Worm (Caenorhabditis elegans) whole organism, midembryonic: ENCODE data around the gene ZK809.5.

ENCODE experiments used
- T22C8.4 ChIP-seq: fragments of 200-800 bp; sonication (Bioruptor generic); IDR thresholded peaks from 2 replicates; pipeline ENCODE4 v1.3.6; 2022; ENCODE audit warnings: missing genetic modification characterization, missing compliant biosample characterization
- cog-1 ChIP-seq: sonication (generic microtip); optimal IDR thresholded peaks from 2 replicates; lab custom pipeline; 2016; ENCODE audit warnings: missing genetic modification characterization, missing compliant biosample characterization
- flt-1 ChIP-seq: fragments of 200-800 bp; sonication (Bioruptor generic); IDR thresholded peaks from 2 replicates; pipeline ENCODE4 v1.3.6; 2022; ENCODE audit warnings: missing genetic modification characterization, missing compliant biosample characterization
- klf-2 ChIP-seq: fragments of 200-800 bp; sonication (Bioruptor generic); conservative IDR thresholded peaks from 2 replicates; pipeline ENCODE4 v1.3.6; 2022; ENCODE audit warnings: missing genetic modification reagents, missing genetic modification characterization, missing compliant biosample characterization
- med-1 ChIP-seq: sonication (generic microtip); optimal IDR thresholded peaks from 2 replicates; lab custom pipeline; 2017; ENCODE audit warnings: missing genetic modification characterization, mild to moderate bottlenecking, missing compliant biosample characterization, antibody characterized with exemption, missing genetic modification reagents; ENCODE audit not compliant: insufficient read depth
- ref-1 ChIP-seq: fragments of 200-800 bp; sonication (Bioruptor generic); conservative IDR thresholded peaks from 2 replicates; pipeline ENCODE4 v1.3.6; 2022; ENCODE audit warnings: missing genetic modification reagents, missing genetic modification characterization, missing compliant biosample characterization
- tab-1 ChIP-seq: fragments of 200-800 bp; sonication (Bioruptor generic); IDR thresholded peaks from 2 replicates; pipeline ENCODE4 v1.3.6; 2022; ENCODE audit warnings: missing genetic modification characterization, missing compliant biosample characterization
- ztf-23 ChIP-seq: fragments of 200-800 bp; sonication (Bioruptor generic); IDR thresholded peaks from 2 replicates; pipeline ENCODE4 v1.3.6; 2022; ENCODE audit warnings: missing genetic modification reagents, missing genetic modification characterization, missing compliant biosample characterization
- ztf-29 ChIP-seq: fragments of 200-800 bp; sonication (Bioruptor generic); IDR thresholded peaks from 2 replicates; pipeline ENCODE4 v1.3.6; 2022; ENCODE audit warnings: missing genetic modification reagents, missing genetic modification characterization, missing compliant biosample characterization

ZK809.5 gene

DNA sequence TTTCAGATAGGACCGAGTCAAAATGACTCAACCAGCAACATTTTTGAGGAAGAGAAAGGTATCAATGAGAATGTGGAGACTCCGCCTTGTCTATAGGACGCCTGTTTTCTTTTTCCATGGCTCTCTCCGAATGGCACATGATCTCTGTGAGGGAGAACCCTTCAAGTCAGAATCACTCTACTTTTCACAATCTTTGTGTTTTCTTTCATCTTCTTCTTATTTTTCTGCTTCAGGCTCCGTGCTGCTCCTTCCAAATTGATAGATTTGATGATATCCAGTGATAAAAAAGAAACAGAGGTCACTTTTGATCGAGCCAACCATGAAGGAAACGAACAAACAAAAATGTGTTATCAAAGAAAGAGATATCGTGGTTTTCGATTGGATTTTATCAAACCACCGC, 7.5 kb upstream of the ZK809.5 start, which contains the start of gene ZK809.8:
Gene ZK809.8 (minus strand): TSS at position 34 of the 400 bp plus-strand sequence.
- TF ChIP-seq flt-1 (GFP tag; lab: Robert Waterston, UW) (no peak), med-1 (no peak), cog-1 (no peak), ztf-29 (no peak), klf-2 (GFP tag; lab: Robert Waterston, UW) (no peak), ztf-23 (no peak), ref-1 (no peak)

- TF ChIP-seq flt-1 (GFP tag; lab: Robert Waterston, UW) (no peak), cog-1 (no peak), ref-1 (no peak), T22C8.4 (GFP tag; lab: Robert Waterston, UW) (no peak), med-1 (no peak), klf-2 (GFP tag; lab: Robert Waterston, UW) (no peak), tab-1 (no peak), ztf-23 (no peak), ztf-29 (no peak)
These were observed 6.2 kb upstream of the ZK809.5 start for ce11 chrIV:11650344-11650743.

DNA sequence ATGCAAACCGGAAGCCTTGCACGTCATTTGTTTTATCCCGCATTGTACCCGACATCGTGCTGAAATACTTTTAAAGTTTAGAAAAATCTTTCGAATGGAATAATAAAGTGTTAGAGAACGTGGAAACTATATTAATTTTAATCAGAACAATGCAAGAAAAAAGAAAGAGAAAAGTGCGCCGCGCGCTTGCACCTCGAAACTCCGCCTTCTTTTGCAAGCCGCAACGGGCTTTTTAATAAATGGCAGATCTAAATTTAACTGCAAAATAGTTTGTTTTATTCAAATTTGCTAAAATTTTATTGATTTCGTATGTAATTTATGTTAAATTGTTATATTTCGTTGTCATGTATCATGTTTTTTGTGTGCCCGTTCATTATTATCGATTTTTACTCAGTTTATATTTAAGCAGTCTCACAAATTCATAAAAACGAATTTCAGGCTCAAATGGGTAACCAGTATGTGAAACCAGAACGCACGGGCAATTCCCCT, 4.5 kb upstream of the ZK809.5 start, which contains the start of the genes acl-3 and ndub-6:
Gene acl-3 (minus strand): TSS at position 59 of the 489 bp plus-strand sequence.
Gene ndub-6 (plus strand): TSS at position 439 of the 489 bp plus-strand sequence.
- TF ChIP-seq ztf-29 (peak; percentile 59; the same call in 1 of the 2 replicates), flt-1 (GFP tag; lab: Robert Waterston, UW) (no peak)

DNA sequence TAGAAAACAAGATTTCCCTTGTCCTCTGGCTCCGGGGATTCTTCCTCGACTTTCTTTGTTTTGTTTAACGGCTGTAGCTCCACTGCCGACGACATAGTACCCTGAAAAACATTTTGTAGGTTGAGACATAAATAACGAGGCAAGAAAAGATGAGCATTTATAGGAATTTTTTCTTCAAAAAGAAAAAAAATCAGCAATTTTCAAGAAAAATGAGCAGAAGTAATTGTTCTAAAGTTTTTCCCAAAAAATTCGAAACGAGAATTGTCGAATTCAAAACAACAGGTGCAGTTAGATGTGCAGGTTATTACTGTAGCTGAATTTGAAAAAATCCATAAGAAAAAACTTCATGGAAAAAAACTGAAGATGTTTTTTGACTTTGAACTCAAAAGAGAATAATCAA, 1.2 kb upstream of the ZK809.5 start, which contains the start of gene ent-1:
Gene ent-1 (minus strand): TSS at position 101 of the 400 bp plus-strand sequence.
- TF ChIP-seq ztf-29 (no peak), T22C8.4 (GFP tag; lab: Robert Waterston, UW) (no peak), flt-1 (GFP tag; lab: Robert Waterston, UW) (no peak), ztf-23 (no peak), med-1 (no peak), klf-2 (GFP tag; lab: Robert Waterston, UW) (no peak), tab-1 (no peak), cog-1 (no peak), ref-1 (no peak)

- no peak for TF ChIP-seq ref-1
- no peak for TF ChIP-seq T22C8.4 (GFP tag; lab: Robert Waterston, UW)
- no peak for TF ChIP-seq ztf-23
- no peak for TF ChIP-seq klf-2 (GFP tag; lab: Robert Waterston, UW)
- no peak for TF ChIP-seq tab-1
- TF ChIP-seq med-1 = no peak
- no peak for TF ChIP-seq cog-1
- TF ChIP-seq ztf-29 = no peak
- no peak for TF ChIP-seq flt-1 (GFP tag; lab: Robert Waterston, UW)
These were observed 3.3 kb downstream of the ZK809.5 start, which contains the start of gene ZK792.1 for ce11 chrIV:11659794-11660312. ZK792.1 (plus strand) TSS chrIV:11659844.

- no peak for TF ChIP-seq med-1
- TF ChIP-seq cog-1 = no peak
- no peak for TF ChIP-seq klf-2 (GFP tag; lab: Robert Waterston, UW)
- TF ChIP-seq tab-1 = no peak
- no peak for TF ChIP-seq ztf-23
- TF ChIP-seq ref-1 = no peak
- TF ChIP-seq flt-1 (GFP tag; lab: Robert Waterston, UW) = no peak
- TF ChIP-seq T22C8.4 (GFP tag; lab: Robert Waterston, UW) = no peak
- no peak for TF ChIP-seq ztf-29
These were observed 8.5 kb downstream of the ZK809.5 start, which contains the start of gene ZK809.9 for ce11 chrIV:11665010-11665409. ZK809.9 (plus strand) TSS chrIV:11665310.

DNA sequence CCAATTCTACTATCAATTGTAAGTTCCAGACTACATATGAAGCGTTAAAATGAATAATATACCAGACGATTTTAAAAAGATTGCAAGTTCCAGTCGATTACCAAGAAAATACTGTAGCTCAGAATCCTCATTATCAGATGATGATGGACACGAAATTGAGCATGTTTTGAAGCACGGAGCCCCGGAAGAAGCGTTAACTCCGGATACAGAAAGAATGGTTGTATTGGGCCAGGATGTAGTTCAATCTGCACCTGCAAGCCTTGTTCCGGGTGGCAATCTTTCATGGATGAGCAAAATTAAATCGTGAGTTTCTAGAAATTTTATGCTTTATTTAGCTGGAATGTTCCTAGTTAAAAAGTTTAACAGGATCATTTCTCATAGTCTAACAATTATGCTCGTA, 11.5 kb downstream of the ZK809.5 start, which contains the start of gene atg-4.2:
Gene atg-4.2 (plus strand): TSS at position 24 of the 400 bp plus-strand sequence.
- no peak for TF ChIP-seq flt-1 (GFP tag; lab: Robert Waterston, UW)
- TF ChIP-seq ztf-29 = no peak
- no peak for TF ChIP-seq klf-2 (GFP tag; lab: Robert Waterston, UW)
- no peak for TF ChIP-seq T22C8.4 (GFP tag; lab: Robert Waterston, UW)
- TF ChIP-seq tab-1 = no peak

DNA sequence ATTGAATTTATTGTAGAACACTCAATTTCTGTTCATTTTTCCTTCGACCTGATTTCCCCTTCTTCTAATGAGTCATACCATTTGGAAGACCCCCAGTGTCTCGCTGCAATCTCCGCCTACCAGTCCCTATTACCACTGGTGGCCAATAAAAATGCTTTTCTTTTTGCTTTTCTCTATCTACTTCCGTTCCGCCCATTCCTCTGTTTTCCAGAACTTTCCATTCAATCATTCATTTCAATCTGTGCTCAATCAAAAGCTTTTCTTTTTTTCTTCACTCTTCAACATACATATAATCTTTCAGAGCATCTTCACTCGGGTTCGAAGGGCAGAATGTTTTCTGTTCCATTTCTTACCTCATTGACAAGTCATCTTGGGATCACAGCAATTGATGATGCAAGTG, 17.0 kb downstream of the ZK809.5 start, which contains the start of gene inx-8:
Gene inx-8 (plus strand): TSS at position 301 of the 400 bp plus-strand sequence.
- TF ChIP-seq ztf-29 = no peak
- no peak for TF ChIP-seq med-1
- TF ChIP-seq T22C8.4 (GFP tag; lab: Robert Waterston, UW) = no peak
- TF ChIP-seq ref-1 = no peak
- no peak for TF ChIP-seq tab-1
- no peak for TF ChIP-seq cog-1
- no peak for TF ChIP-seq ztf-23
- TF ChIP-seq flt-1 (GFP tag; lab: Robert Waterston, UW) = no peak
- no peak for TF ChIP-seq klf-2 (GFP tag; lab: Robert Waterston, UW)

DNA sequence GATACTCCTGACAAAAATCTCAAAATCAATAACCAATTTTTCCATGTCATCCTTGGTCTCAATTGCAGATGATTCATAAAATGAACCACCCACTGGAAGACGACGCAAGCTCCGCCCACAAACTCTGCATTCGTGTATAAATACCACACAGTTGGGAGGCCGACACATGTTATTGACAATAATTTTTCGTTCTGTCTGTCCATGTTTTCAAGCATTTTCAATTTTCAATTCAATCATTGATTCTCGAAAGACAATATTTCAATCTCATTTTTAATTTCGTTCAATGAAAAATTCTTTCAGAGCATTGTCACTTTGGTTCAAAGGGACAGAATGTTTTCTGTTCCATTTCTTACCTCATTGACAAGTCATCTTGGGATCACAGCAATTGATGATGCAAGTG, 19.5 kb downstream of the ZK809.5 start, which contains the start of gene inx-9:
Gene inx-9 (plus strand): TSS at position 301 of the 400 bp plus-strand sequence.
- no peak for TF ChIP-seq ztf-29
- TF ChIP-seq klf-2 (GFP tag; lab: Robert Waterston, UW) = no peak
- TF ChIP-seq ztf-23 = no peak
- TF ChIP-seq tab-1 = no peak
- no peak for TF ChIP-seq T22C8.4 (GFP tag; lab: Robert Waterston, UW)
- TF ChIP-seq cog-1 = no peak
- TF ChIP-seq med-1 = no peak
- no peak for TF ChIP-seq flt-1 (GFP tag; lab: Robert Waterston, UW)
- TF ChIP-seq ref-1 = no peak

DNA sequence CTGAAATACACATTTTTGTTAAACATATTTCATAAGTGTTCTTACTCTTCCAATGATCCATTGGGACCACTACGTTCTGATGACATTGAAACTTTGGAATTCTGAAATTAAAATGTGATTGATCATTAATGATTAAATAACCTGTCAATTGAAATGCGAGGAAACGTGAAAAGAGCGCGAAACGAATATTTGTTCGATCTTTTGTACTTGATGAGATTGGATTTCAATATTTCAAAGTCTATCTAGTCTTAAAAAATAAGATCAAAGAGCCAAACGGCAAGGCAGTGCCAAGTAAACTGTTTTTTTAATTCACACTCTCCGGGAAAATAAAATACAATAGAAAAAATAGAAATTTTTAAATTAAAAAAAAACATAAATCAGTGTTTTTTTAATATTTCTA, 25.4 kb downstream of the ZK809.5 start, which contains the start of gene ZK792.4:
Gene ZK792.4 (minus strand): TSS at position 101 of the 400 bp plus-strand sequence.
- TF ChIP-seq tab-1 (no peak), cog-1 (no peak), ztf-23 (no peak), T22C8.4 (GFP tag; lab: Robert Waterston, UW) (no peak), flt-1 (GFP tag; lab: Robert Waterston, UW) (no peak), med-1 (no peak), ztf-29 (no peak), klf-2 (GFP tag; lab: Robert Waterston, UW) (no peak)

- no peak for TF ChIP-seq flt-1 (GFP tag; lab: Robert Waterston, UW)
- no peak for TF ChIP-seq ztf-23
- TF ChIP-seq med-1 = no peak
- no peak for TF ChIP-seq cog-1
- TF ChIP-seq T22C8.4 (GFP tag; lab: Robert Waterston, UW) = no peak
- no peak for TF ChIP-seq tab-1
- no peak for TF ChIP-seq klf-2 (GFP tag; lab: Robert Waterston, UW)
- TF ChIP-seq ztf-29 = no peak
- TF ChIP-seq ref-1 = no peak
These were observed 31.5 kb downstream of the ZK809.5 start, which contains the start of gene ZK792.5 for ce11 chrIV:11688018-11688417. ZK792.5 (minus strand) TSS chrIV:11688118.
